Fruit fly (Drosophila melanogaster) whole organism, wandering third instar larva: ENCODE measurements around the gene CG16978.

ENCODE experiments used
- CG9705 ChIP-seq: fragments of 200-800 bp; sonication (Bioruptor generic); optimal IDR thresholded peaks from 2 replicates; lab custom pipeline; 2018; ENCODE audit warnings: missing biosample characterization, mild to moderate bottlenecking, missing genetic modification characterization
- Mio ChIP-seq: sonication (Bioruptor generic); optimal IDR thresholded peaks from 2 replicates; lab custom pipeline; 2016; ENCODE audit warnings: missing biosample characterization, missing genetic modification characterization
- N ChIP-seq: fragments of >200 bp; optimal IDR thresholded peaks from 2 replicates; lab custom pipeline; 2018; ENCODE audit warnings: missing biosample characterization, missing external identifiers, missing genetic modification characterization
- Vsx2 ChIP-seq: fragments of 200-300, 225-300 bp; sonication (Bioruptor generic); optimal IDR thresholded peaks from 2 replicates; lab custom pipeline; 2018; ENCODE audit warnings: missing biosample characterization, missing genetic modification characterization; ENCODE audit not compliant: partially characterized antibody
- jim ChIP-seq: fragments of 175-275, 200-325 bp; sonication (Bioruptor generic); optimal IDR thresholded peaks from 2 replicates; lab custom pipeline; 2016; ENCODE audit warnings: missing biosample characterization, mild to moderate bottlenecking, missing genetic modification characterization
- psq ChIP-seq: fragments of 200-800 bp; sonication (Bioruptor generic); optimal IDR thresholded peaks from 3 replicates; lab custom pipeline; 2017; ENCODE audit warnings: missing biosample characterization, mild to moderate bottlenecking, missing genetic modification characterization, moderate library complexity
- sage ChIP-seq: fragments of 200-800 bp; sonication (Bioruptor generic); optimal IDR thresholded peaks from 2 replicates; lab custom pipeline; 2016; ENCODE audit warnings: missing biosample characterization, mild to moderate bottlenecking, missing genetic modification characterization

DNA sequence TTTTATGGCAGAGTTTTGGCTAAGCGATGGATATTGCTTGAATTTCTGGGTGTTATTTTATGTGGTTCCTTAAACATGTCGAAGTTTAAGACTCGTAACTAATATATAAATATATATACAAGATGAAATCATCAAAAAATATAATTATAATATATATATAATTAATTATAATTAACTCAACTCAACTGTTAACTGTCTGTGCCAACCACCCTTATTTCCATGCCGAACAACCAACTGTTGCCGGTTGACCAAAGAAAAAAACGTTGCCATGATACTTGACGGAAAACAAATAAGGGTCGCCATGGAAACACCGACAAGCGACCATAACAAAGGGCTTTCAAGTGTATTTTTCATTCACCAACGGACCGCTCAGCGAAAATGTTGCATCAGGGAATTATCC lies 36.9 kb downstream of the CG16978 start, which contains the start of gene Ttc30:
- TF ChIP-seq N (GFP tag; lab: Kevin White, UChicago), result no peak
- no peak for TF ChIP-seq jim (GFP tag; lab: Kevin White, UChicago)
- no peak for TF ChIP-seq sage
- TF ChIP-seq Mio, result no peak
- TF ChIP-seq Vsx2 (GFP tag; lab: Kevin White, UChicago), result no peak
- no peak for TF ChIP-seq psq (GFP tag; lab: Kevin White, UChicago)
- no peak for TF ChIP-seq CG9705 (GFP tag; lab: Kevin White, UChicago)
